Fruit fly (Drosophila melanogaster) whole organism, embryonic: ENCODE measurements around the gene CG11267.
A peak's percentile ranks its signal among the peaks of the same experiment; 100 is the strongest.

Experiments
- Antp ChIP-seq: fragments of 200-800 bp; sonication (Bioruptor generic); optimal IDR thresholded peaks from 3 replicates; lab custom pipeline; 2016; ENCODE audit warnings: missing biosample characterization, missing genetic modification characterization
- Bgb ChIP-seq: fragments of 200-800 bp; sonication (Bioruptor generic); IDR thresholded peaks from 2 replicates; pipeline ENCODE4 v1.3.6; 2022; ENCODE audit warnings: missing biosample characterization, missing genetic modification characterization; ENCODE audit not compliant: partially characterized antibody
- CG10274 ChIP-seq: fragments of 200-800 bp; sonication (Bioruptor generic); optimal IDR thresholded peaks from 3 replicates; lab custom pipeline; 2017; ENCODE audit warnings: missing biosample characterization, mild to moderate bottlenecking, missing genetic modification characterization
- CG10321 ChIP-seq: fragments of 200-800 bp; sonication (Bioruptor generic); IDR thresholded peaks from 2 replicates; pipeline ENCODE4 v1.3.6; 2022; ENCODE audit warnings: missing biosample characterization, missing genetic modification characterization
- CG10462 ChIP-seq: fragments of 200-800 bp; sonication (Bioruptor generic); optimal IDR thresholded peaks from 2 replicates; lab custom pipeline; 2016; ENCODE audit warnings: missing biosample characterization, missing genetic modification characterization
- CG12104 ChIP-seq: fragments of 200-800 bp; sonication (Bioruptor generic); optimal IDR thresholded peaks from 3 replicates; lab custom pipeline; 2016; ENCODE audit warnings: missing biosample characterization, missing genetic modification characterization
- CG12299 ChIP-seq: fragments of 200-800 bp; sonication (Bioruptor generic); optimal IDR thresholded peaks from 2 replicates; lab custom pipeline; 2018; ENCODE audit warnings: missing biosample characterization, mild to moderate bottlenecking, missing genetic modification characterization
- CG13424 ChIP-seq: fragments of 200-800 bp; sonication (Bioruptor generic); optimal IDR thresholded peaks from 2 replicates; lab custom pipeline; 2019; ENCODE audit warnings: missing biosample characterization, mild to moderate bottlenecking, missing genetic modification characterization, moderate library complexity
- CG14710 ChIP-seq: fragments of 200-800 bp; sonication (Bioruptor generic); optimal IDR thresholded peaks from 3 replicates; lab custom pipeline; 2019; ENCODE audit warnings: missing biosample characterization, mild to moderate bottlenecking, missing genetic modification characterization, moderate library complexity
- CG15011 ChIP-seq: fragments of 200-800 bp; sonication (Bioruptor generic); optimal IDR thresholded peaks from 3 replicates; lab custom pipeline; 2018; ENCODE audit warnings: missing biosample characterization, mild to moderate bottlenecking, missing genetic modification characterization
- CG17385 ChIP-seq: fragments of 200-800 bp; sonication (Bioruptor generic); optimal IDR thresholded peaks from 3 replicates; lab custom pipeline; 2018; ENCODE audit warnings: missing biosample characterization, mild to moderate bottlenecking, missing genetic modification characterization
- CG2116 ChIP-seq: fragments of 200-800 bp; sonication (Bioruptor generic); optimal IDR thresholded peaks from 3 replicates; lab custom pipeline; 2018; ENCODE audit warnings: missing biosample characterization, mild to moderate bottlenecking, missing genetic modification characterization
- CG32772 ChIP-seq: fragments of 200-800 bp; sonication (Bioruptor generic); IDR thresholded peaks from 2 replicates; pipeline ENCODE4 v1.3.6; 2022; ENCODE audit warnings: missing biosample characterization, missing genetic modification characterization
- CG3847 ChIP-seq: fragments of 200-800 bp; sonication (Bioruptor generic); IDR thresholded peaks from 2 replicates; pipeline ENCODE4 v1.3.6; 2022; ENCODE audit warnings: missing biosample characterization, missing genetic modification characterization
- CG4854 ChIP-seq: fragments of 200-800 bp; sonication (Bioruptor generic); optimal IDR thresholded peaks from 2 replicates; lab custom pipeline; 2016; ENCODE audit warnings: missing biosample characterization, missing genetic modification characterization, inconsistent platforms
- CG6654 ChIP-seq: fragments of 200-800 bp; sonication (Bioruptor generic); optimal IDR thresholded peaks from 2 replicates; lab custom pipeline; 2017; ENCODE audit warnings: missing biosample characterization, mild to moderate bottlenecking, missing genetic modification characterization
- CG6765 ChIP-seq: fragments of 200-800 bp; sonication (Bioruptor generic); optimal IDR thresholded peaks from 3 replicates; lab custom pipeline; 2017; ENCODE audit warnings: missing biosample characterization, mild to moderate bottlenecking, missing genetic modification characterization
- CG7963 ChIP-seq: fragments of 200-800 bp; sonication (Bioruptor generic); IDR thresholded peaks from 3 replicates; pipeline ENCODE4 v1.3.6; 2022; ENCODE audit warnings: missing biosample characterization, missing genetic modification characterization; ENCODE audit not compliant: partially characterized antibody
- CG7987 ChIP-seq: fragments of 200-800 bp; sonication (Bioruptor generic); optimal IDR thresholded peaks from 2 replicates; lab custom pipeline; 2018; ENCODE audit warnings: missing biosample characterization, mild to moderate bottlenecking, missing genetic modification characterization, moderate library complexity
- CG8290 ChIP-seq, 3 experiments: fragments of 200-800 bp; sonication (Bioruptor generic); optimal IDR thresholded peaks; 2 replicates each; lab custom pipeline; 2016 to 2019; ENCODE audit warnings: missing biosample characterization in 3 of 3, missing genetic modification characterization in 3 of 3, mild to moderate bottlenecking in 2 of 3, moderate library complexity in 1 of 3
- CrebB ChIP-seq: fragments of 200-800 bp; sonication (Bioruptor generic); optimal IDR thresholded peaks from 3 replicates; lab custom pipeline; 2018; ENCODE audit warnings: missing biosample characterization, mild to moderate bottlenecking, missing genetic modification characterization
- Dek ChIP-seq: fragments of 200-800 bp; sonication (Bioruptor generic); optimal IDR thresholded peaks from 3 replicates; lab custom pipeline; 2019; ENCODE audit warnings: missing biosample characterization, mild to moderate bottlenecking, missing genetic modification characterization, moderate library complexity
- Ets97D ChIP-seq: fragments of 200-800 bp; sonication (Bioruptor generic); optimal IDR thresholded peaks from 3 replicates; lab custom pipeline; 2016; ENCODE audit warnings: missing biosample characterization, missing genetic modification characterization
- HLH3B ChIP-seq: fragments of 200-800 bp; sonication (Bioruptor generic); IDR thresholded peaks from 2 replicates; pipeline ENCODE4 v1.3.6; 2022; ENCODE audit warnings: missing biosample characterization, missing genetic modification characterization
- Hsf ChIP-seq: fragments of 200-800 bp; sonication (Bioruptor generic); optimal IDR thresholded peaks from 3 replicates; lab custom pipeline; 2016; ENCODE audit warnings: missing biosample characterization, missing genetic modification characterization
- Mad ChIP-seq: fragments of 200-800 bp; sonication (Bioruptor generic); optimal IDR thresholded peaks from 2 replicates; lab custom pipeline; 2016; ENCODE audit warnings: missing biosample characterization, missing genetic modification characterization
- NC2α ChIP-seq: fragments of 200-800 bp; sonication (Bioruptor generic); optimal IDR thresholded peaks from 2 replicates; lab custom pipeline; 2016; ENCODE audit warnings: missing biosample characterization, missing genetic modification characterization
- NFAT ChIP-seq: fragments of 200-800 bp; sonication (Bioruptor generic); IDR thresholded peaks from 2 replicates; pipeline ENCODE4 v1.3.6; 2022; ENCODE audit warnings: missing biosample characterization, missing genetic modification characterization
- Oaz ChIP-seq: fragments of 200-800 bp; sonication (Bioruptor generic); IDR thresholded peaks from 2 replicates; pipeline ENCODE4 v1.3.6; 2022; ENCODE audit warnings: missing biosample characterization, missing genetic modification characterization
- Opbp ChIP-seq: fragments of 200-800 bp; sonication (Bioruptor generic); IDR thresholded peaks from 3 replicates; pipeline ENCODE4 v1.3.6; 2022; ENCODE audit warnings: missing biosample characterization, missing genetic modification characterization; ENCODE audit not compliant: partially characterized antibody
- Ptx1 ChIP-seq: fragments of 200-800 bp; sonication (Bioruptor generic); IDR thresholded peaks from 2 replicates; pipeline ENCODE4 v1.3.6; 2022; ENCODE audit warnings: missing biosample characterization, missing genetic modification characterization
- Rx ChIP-seq: fragments of 200-800 bp; sonication (Bioruptor generic); IDR thresholded peaks from 2 replicates; pipeline ENCODE4 v1.3.6; 2022; ENCODE audit warnings: missing biosample characterization, missing genetic modification characterization
- Sin3A ChIP-seq: fragments of >200 bp; optimal IDR thresholded peaks from 2 replicates; lab custom pipeline; 2018
- br ChIP-seq: fragments of >200 bp; optimal IDR thresholded peaks from 2 replicates; lab custom pipeline; 2017
- chm ChIP-seq: fragments of 200-800 bp; sonication (Bioruptor generic); IDR thresholded peaks from 2 replicates; pipeline ENCODE4 v1.3.6; 2022; ENCODE audit warnings: missing biosample characterization, missing genetic modification characterization
- chn ChIP-seq: fragments of 200-800 bp; sonication (Bioruptor generic); optimal IDR thresholded peaks from 2 replicates; lab custom pipeline; 2016; ENCODE audit warnings: missing biosample characterization, missing genetic modification characterization
- ftz-f1 ChIP-seq: fragments of 200-800 bp; sonication (Bioruptor generic); optimal IDR thresholded peaks from 2 replicates; lab custom pipeline; 2016; ENCODE audit warnings: missing biosample characterization, missing genetic modification characterization
- grau ChIP-seq: fragments of 200-800 bp; optimal IDR thresholded peaks from 3 replicates; lab custom pipeline; 2019; ENCODE audit warnings: missing biosample characterization, mild to moderate bottlenecking, missing genetic modification characterization, moderate library complexity
- gsb ChIP-seq: fragments of 200-800 bp; sonication (Bioruptor generic); IDR thresholded peaks from 2 replicates; pipeline ENCODE4 v1.3.6; 2022; ENCODE audit warnings: missing biosample characterization, missing genetic modification characterization
- hkb ChIP-seq, 2 experiments: fragments of 200-800 bp in 1 of 2; fragments of >200 bp in 1 of 2; sonication (Bioruptor generic) in 1 of 2; IDR thresholded peaks in 1 of 2; optimal IDR thresholded peaks in 1 of 2; 2 replicates each; pipeline versions ENCODE4 v1.3.6 to Lab custom; 2017 to 2022; ENCODE audit warnings: missing biosample characterization in 1 of 2, missing genetic modification characterization in 1 of 2
- jigr1 ChIP-seq: fragments of 200-800 bp; sonication (Bioruptor generic); IDR thresholded peaks from 3 replicates; pipeline ENCODE4 v1.3.6; 2022; ENCODE audit warnings: missing biosample characterization, missing genetic modification characterization
- knrl ChIP-seq: fragments of 200-800 bp; sonication (Bioruptor generic); IDR thresholded peaks from 3 replicates; pipeline ENCODE4 v1.3.6; 2022; ENCODE audit warnings: missing biosample characterization, missing genetic modification characterization; ENCODE audit not compliant: partially characterized antibody
- lbe ChIP-seq: fragments of 200-800 bp; sonication (Bioruptor generic); optimal IDR thresholded peaks from 2 replicates; lab custom pipeline; 2016; ENCODE audit warnings: missing biosample characterization, mild to moderate bottlenecking, missing genetic modification characterization
- maf-S ChIP-seq: fragments of 200-800 bp; sonication (Bioruptor generic); optimal IDR thresholded peaks from 2 replicates; lab custom pipeline; 2016; ENCODE audit warnings: missing biosample characterization, missing genetic modification characterization
- onecut ChIP-seq: fragments of 200-800 bp; sonication (Bioruptor generic); IDR thresholded peaks from 2 replicates; pipeline ENCODE4 v1.3.6; 2022; ENCODE audit warnings: missing biosample characterization, missing genetic modification characterization
- so ChIP-seq: fragments of 200-800 bp; sonication (Bioruptor generic); IDR thresholded peaks from 3 replicates; pipeline ENCODE4 v1.3.6; 2022; ENCODE audit warnings: missing biosample characterization, missing genetic modification characterization
- ssp ChIP-seq: fragments of 200-800 bp; sonication (Bioruptor generic); IDR thresholded peaks from 2 replicates; pipeline ENCODE4 v1.3.6; 2022; ENCODE audit warnings: missing biosample characterization, missing genetic modification characterization
- stwl ChIP-seq: fragments of 200-800 bp; sonication (Bioruptor generic); optimal IDR thresholded peaks from 3 replicates; lab custom pipeline; 2018; ENCODE audit warnings: missing biosample characterization, mild to moderate bottlenecking, missing genetic modification characterization, moderate library complexity
- tna ChIP-seq: fragments of 200-800 bp; sonication (Bioruptor generic); IDR thresholded peaks from 2 replicates; pipeline ENCODE4 v1.3.6; 2022; ENCODE audit warnings: missing biosample characterization, missing genetic modification characterization; ENCODE audit not compliant: partially characterized antibody
- vnd ChIP-seq: fragments of 200-800 bp; sonication (Bioruptor generic); IDR thresholded peaks from 3 replicates; pipeline ENCODE4 v1.3.6; 2022; ENCODE audit warnings: missing biosample characterization, missing genetic modification characterization; ENCODE audit not compliant: partially characterized antibody

CG11267 gene

dm6 chr3L:13044335-13044814 is 28.5 kb downstream of the CG11267 start, which contains the start of gene Syx13 (continued):
- peak; percentile 11 for TF ChIP-seq CG7987 (GFP tag; lab: Kevin White, UChicago)
- peak; percentile 72 for TF ChIP-seq tna (GFP tag; lab: Robert Waterston, UW)
- peak; percentile 75 for TF ChIP-seq CG2116 (GFP tag; lab: Kevin White, UChicago)
- TF ChIP-seq grau (tag; lab: Kevin White, UChicago): peak; percentile 29
- no peak for TF ChIP-seq Ptx1
- no peak for TF ChIP-seq CG8290 (GFP tag; optimal IDR thresholded peaks at IDR 0.05; lab: Kevin White, UChicago)
- peak in 1 of 2 experiments; percentile 48 for TF ChIP-seq CG8290 (tag; optimal IDR thresholded peaks at IDR 0.05; lab: Kevin White, UChicago)
- TF ChIP-seq NC2α (GFP tag; lab: Kevin White, UChicago): no peak
- TF ChIP-seq maf-S (GFP tag; lab: Kevin White, UChicago): no peak
- TF ChIP-seq vnd (GFP tag; lab: Robert Waterston, UW): peak; percentile 64
- no peak for TF ChIP-seq CG15011 (GFP tag; lab: Kevin White, UChicago)
- peak; percentile 40; the same call in 1 of the 2 replicates for TF ChIP-seq CG3847 (GFP tag; lab: Robert Waterston, UW)
- no peak for TF ChIP-seq CG32772
- TF ChIP-seq CG10462 (GFP tag; lab: Kevin White, UChicago): no peak
- TF ChIP-seq CG13424 (tag; lab: Kevin White, UChicago): no peak
- TF ChIP-seq ftz-f1 (GFP tag; lab: Kevin White, UChicago): peak; percentile 19
- TF ChIP-seq CG12104 (GFP tag; lab: Kevin White, UChicago): no peak
- TF ChIP-seq hkb (optimal IDR thresholded peaks at IDR 0.05; lab: Kevin White, UChicago): no peak
- no peak for TF ChIP-seq hkb (GFP tag; IDR thresholded peaks at IDR 0.05; lab: Robert Waterston, UW)
- peak; percentile 44 for TF ChIP-seq CG14710
- peak; percentile 21 for TF ChIP-seq Ets97D (GFP tag; lab: Kevin White, UChicago)
- TF ChIP-seq CG12299 (tag; lab: Kevin White, UChicago): peak; percentile 10
- no peak for TF ChIP-seq Hsf (GFP tag; lab: Kevin White, UChicago)
- TF ChIP-seq CG10274 (GFP tag; lab: Kevin White, UChicago): no peak
- peak; percentile 85 for TF ChIP-seq Bgb (GFP tag; lab: Robert Waterston, UW)
- TF ChIP-seq ssp: 0 out of 2 replicates have a peak, but pooled peaks have one; percentile 19
- TF ChIP-seq onecut: peak; percentile 62
- TF ChIP-seq chm (GFP tag; lab: Robert Waterston, UW): 0 out of 2 replicates have a peak, but pooled peaks have one; percentile 41
- peak; percentile 57 for TF ChIP-seq Sin3A
- peak; percentile 14 for TF ChIP-seq CrebB (tag; lab: Kevin White, UChicago)
- no peak for TF ChIP-seq CG6765 (GFP tag; lab: Kevin White, UChicago)
- TF ChIP-seq knrl (GFP tag; lab: Robert Waterston, UW): peak; percentile 78
- 0 out of 2 replicates have a peak, but pooled peaks have one; percentile 6 for TF ChIP-seq CG10321 (GFP tag; lab: Robert Waterston, UW)
- TF ChIP-seq chn (GFP tag; lab: Kevin White, UChicago): peak; percentile 53
- TF ChIP-seq Dek (tag; lab: Kevin White, UChicago): peak; percentile 3
- TF ChIP-seq CG6654 (GFP tag; lab: Kevin White, UChicago): no peak

DNA sequence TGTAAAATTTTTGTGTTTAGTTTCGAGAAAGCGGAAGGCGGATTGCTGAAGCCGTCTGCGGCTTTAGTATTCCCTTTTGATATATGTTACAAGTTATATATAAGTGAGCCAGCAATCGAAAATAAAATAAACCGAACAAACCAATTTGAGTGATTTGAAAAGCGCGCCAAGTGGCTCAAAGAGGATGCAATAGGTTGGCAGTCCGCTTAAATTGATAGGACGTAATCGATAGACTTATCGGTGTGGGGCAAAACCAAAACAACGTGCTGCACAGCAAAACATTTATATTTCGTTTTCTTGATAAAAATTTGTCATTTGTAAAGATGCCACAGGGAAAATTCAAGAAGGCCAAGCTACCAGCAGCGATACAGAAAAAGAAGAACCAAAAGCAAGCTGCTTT is 30.9 kb downstream of the CG11267 start, which contains the start of gene CG11279:
TSS of gene CG11279 (plus strand) at position 220 of the 400 bp plus-strand sequence.
- TF ChIP-seq stwl (tag; lab: Kevin White, UChicago) (peak; percentile 53), so (GFP tag; lab: Robert Waterston, UW) (no peak), CG14710 (peak; percentile 28), br (lab: Kevin White, UChicago) (no peak), lbe (GFP tag; lab: Kevin White, UChicago) (no peak), Dek (tag; lab: Kevin White, UChicago) (no peak), Rx (no peak), HLH3B (GFP tag; lab: Robert Waterston, UW) (no peak), CG17385 (GFP tag; lab: Kevin White, UChicago) (no peak), Oaz (GFP tag; lab: Robert Waterston, UW) (no peak), Opbp (GFP tag; lab: Robert Waterston, UW) (peak; percentile 81; the same call in 2 of the 3 replicates), knrl (GFP tag; lab: Robert Waterston, UW) (peak; percentile 37; the same call in 1 of the 3 replicates), NFAT (GFP tag; lab: Robert Waterston, UW) (no peak), jigr1 (GFP tag; lab: Robert Waterston, UW) (no peak), Mad (no peak), gsb (GFP tag; lab: Robert Waterston, UW) (no peak), Antp (no peak), CG7963 (GFP tag; lab: Robert Waterston, UW) (peak; percentile 78; the same call in 2 of the 3 replicates), CG4854 (GFP tag; lab: Kevin White, UChicago) (no peak)
